Fruit fly (Drosophila melanogaster): ENCODE results near the gene CG17350.

The CG17350 gene

DNA sequence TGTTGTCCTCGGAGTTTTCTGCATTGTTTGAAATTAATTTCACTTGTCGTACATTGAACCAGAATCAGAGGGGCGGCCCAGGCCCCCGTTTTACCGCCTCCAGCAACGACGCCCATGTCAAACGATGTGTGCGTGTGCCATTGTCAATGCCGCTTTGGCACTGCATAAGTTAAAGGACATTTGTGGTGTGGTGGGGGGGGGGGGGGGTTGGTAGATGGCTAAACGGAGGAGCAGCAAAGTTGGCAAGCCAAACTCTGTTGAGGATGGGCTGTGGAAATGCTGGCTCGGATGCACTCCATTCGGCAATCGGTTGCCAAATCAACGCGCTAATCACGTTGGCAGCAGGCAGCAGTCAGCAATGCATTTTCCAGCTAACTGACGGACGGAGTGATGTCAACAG lies 14.0 kb upstream of the CG17350 start:
- no peak for TF ChIP-seq CG14014 (GFP tag; IDR thresholded peaks at IDR 0.05)
- peak; percentile 73 for TF ChIP-seq Hr39 (optimal IDR thresholded peaks at IDR 0.05)

- TF ChIP-seq Sox100B (GFP tag; optimal IDR thresholded peaks at IDR 0.05) (peak; percentile 21), ci (GFP tag; IDR thresholded peaks at IDR 0.05) (0 out of 3 replicates have a peak, but pooled peaks have one; percentile 35), lola (GFP tag; optimal IDR thresholded peaks at IDR 0.05) (peak in 1 of 3 experiments; percentile 57), tin (GFP tag; optimal IDR thresholded peaks at IDR 0.05) (no peak), CG16815 (GFP tag; optimal IDR thresholded peaks at IDR 0.05) (no peak), CG18599 (GFP tag; optimal IDR thresholded peaks at IDR 0.05) (peak; percentile 9), CG17568 (GFP tag; optimal IDR thresholded peaks at IDR 0.05) (peak; percentile 3), CG10959 (GFP tag; IDR thresholded peaks at IDR 0.05) (peak; percentile 17; the same call in 1 of the 2 replicates), peb (GFP tag; IDR thresholded peaks at IDR 0.05) (no peak), CG15696 (tag; optimal IDR thresholded peaks at IDR 0.05) (peak; percentile 26), otp (GFP tag; IDR thresholded peaks at IDR 0.05) (no peak; the same call in 2 of the 3 replicates), CG9727 (GFP tag; optimal IDR thresholded peaks at IDR 0.05) (peak; percentile 3), CG8388 (GFP tag; optimal IDR thresholded peaks at IDR 0.05) (peak; percentile 2), CG11093 (GFP tag; IDR thresholded peaks at IDR 0.05) (no peak), CG31441 (GFP tag; IDR thresholded peaks at IDR 0.05) (peak; percentile 22; the same call in 1 of the 2 replicates), pzg (GFP tag; optimal IDR thresholded peaks at IDR 0.05) (no peak), vnd (GFP tag; IDR thresholded peaks at IDR 0.05; ENCODE audit: partially characterized antibody) (no peak), CG1529 (GFP tag; optimal IDR thresholded peaks at IDR 0.05) (peak; percentile 54), pb (GFP tag; optimal IDR thresholded peaks at IDR 0.05) (no peak), Stat92E (GFP tag; optimal IDR thresholded peaks at IDR 0.05) (no peak), CG8281 (tag; optimal IDR thresholded peaks at IDR 0.05) (no peak), CG17361 (GFP tag; IDR thresholded peaks at IDR 0.05) (peak; percentile 32; the same call in 1 of the 3 replicates), CG10431 (GFP tag; optimal IDR thresholded peaks at IDR 0.05) (no peak), btn (GFP tag; optimal IDR thresholded peaks at IDR 0.05) (no peak), ewg (GFP tag; optimal IDR thresholded peaks at IDR 0.05) (peak; percentile 14), Med (GFP tag) (peak; percentile 49), lov (optimal IDR thresholded peaks at IDR 0.05) (no peak), lov (GFP tag; IDR thresholded peaks at IDR 0.05) (0 out of 3 replicates have a peak, but pooled peaks have one; percentile 27), PHDP (tag; optimal IDR thresholded peaks at IDR 0.05) (peak; percentile 43), bsh (GFP tag; optimal IDR thresholded peaks at IDR 0.05) (peak in 1 of 2 experiments; percentile 71), Lhr (GFP tag; optimal IDR thresholded peaks at IDR 0.05) (peak; percentile 32), CG4820 (GFP tag; optimal IDR thresholded peaks at IDR 0.05) (no peak), CkIIα-i1 (GFP tag; IDR thresholded peaks at IDR 0.05) (no peak), ATbp (GFP tag; optimal IDR thresholded peaks at IDR 0.05) (peak; percentile 66), Asciz (GFP tag; optimal IDR thresholded peaks at IDR 0.05) (peak; percentile 55), Blimp-1 (GFP tag; optimal IDR thresholded peaks at IDR 0.05) (peak; percentile 66), unpg (GFP tag; optimal IDR thresholded peaks at IDR 0.05) (peak; percentile 23), Xbp1 (GFP tag; optimal IDR thresholded peaks at IDR 0.05) (no peak), fru (optimal IDR thresholded peaks at IDR 0.05) (no peak), CG2875 (GFP tag; optimal IDR thresholded peaks at IDR 0.05) (peak; percentile 74), CG10274 (GFP tag; optimal IDR thresholded peaks at IDR 0.05) (no peak), Vsx1 (GFP tag; optimal IDR thresholded peaks at IDR 0.05) (peak; percentile 18), fd96Cb (tag; optimal IDR thresholded peaks at IDR 0.05) (peak; percentile 2), sc (optimal IDR thresholded peaks at IDR 0.05) (no peak), sc (GFP tag; optimal IDR thresholded peaks at IDR 0.05) (peak; percentile 34), CG2678 (tag; optimal IDR thresholded peaks at IDR 0.05) (peak; percentile 46), jumu (GFP tag; optimal IDR thresholded peaks at IDR 0.05) (no peak)
Measured at dm6 chr2L:19370046-19370445, 10.7 kb upstream of the CG17350 start, which contains the start of gene CG17349. Gene CG17349, plus strand, starts transcription at chr2L:19370445.
